Worm (Caenorhabditis elegans) whole organism, midembryonic: ENCODE results near the gene ZK637.14.
A peak's percentile ranks its signal among the peaks of the same experiment; 100 is the strongest.

Experiments
- T22C8.4 ChIP-seq: fragments of 200-800 bp; sonication (Bioruptor generic); IDR thresholded peaks from 2 replicates; pipeline ENCODE4 v1.3.6; 2022; ENCODE audit warnings: missing genetic modification characterization, missing compliant biosample characterization
- cog-1 ChIP-seq: sonication (generic microtip); optimal IDR thresholded peaks from 2 replicates; lab custom pipeline; 2016; ENCODE audit warnings: missing genetic modification characterization, missing compliant biosample characterization
- med-1 ChIP-seq: sonication (generic microtip); optimal IDR thresholded peaks from 2 replicates; lab custom pipeline; 2017; ENCODE audit warnings: missing genetic modification characterization, mild to moderate bottlenecking, missing compliant biosample characterization, antibody characterized with exemption, missing genetic modification reagents; ENCODE audit not compliant: insufficient read depth
- ref-1 ChIP-seq: fragments of 200-800 bp; sonication (Bioruptor generic); conservative IDR thresholded peaks from 2 replicates; pipeline ENCODE4 v1.3.6; 2022; ENCODE audit warnings: missing genetic modification reagents, missing genetic modification characterization, missing compliant biosample characterization
- tab-1 ChIP-seq: fragments of 200-800 bp; sonication (Bioruptor generic); IDR thresholded peaks from 2 replicates; pipeline ENCODE4 v1.3.6; 2022; ENCODE audit warnings: missing genetic modification characterization, missing compliant biosample characterization

DNA sequence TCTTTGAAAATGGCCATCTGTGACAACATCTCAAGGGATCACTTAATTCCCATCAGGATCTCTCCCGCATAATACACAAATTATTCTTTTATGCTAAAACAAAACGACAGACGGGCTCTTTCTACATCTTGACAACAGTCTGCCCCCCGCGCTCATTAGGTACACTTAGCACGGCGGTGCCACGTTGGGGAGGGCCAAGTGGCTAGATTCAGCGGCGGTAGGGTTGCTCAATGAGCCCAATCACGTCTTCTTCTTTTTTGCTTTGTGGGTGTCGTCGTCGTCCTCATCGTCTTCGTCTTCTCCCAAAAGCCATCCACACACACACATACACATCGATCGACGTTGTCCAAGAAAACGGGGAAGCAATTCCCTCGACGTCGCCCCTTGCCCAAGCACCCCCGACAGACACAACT is 15.9 kb downstream of the ZK637.14 start:
- TF ChIP-seq med-1 (no peak), T22C8.4 (GFP tag; lab: Robert Waterston, UW) (peak; percentile 58; the same call in 1 of the 2 replicates), tab-1 (GFP tag; lab: Robert Waterston, UW) (no peak), cog-1 (tag; lab: Kevin White, UChicago) (peak; percentile 1), ref-1 (GFP tag; lab: Robert Waterston, UW) (no peak)
